ENCODE assay signal across 1 fruit fly cellular context in the genomic region with DNA sequence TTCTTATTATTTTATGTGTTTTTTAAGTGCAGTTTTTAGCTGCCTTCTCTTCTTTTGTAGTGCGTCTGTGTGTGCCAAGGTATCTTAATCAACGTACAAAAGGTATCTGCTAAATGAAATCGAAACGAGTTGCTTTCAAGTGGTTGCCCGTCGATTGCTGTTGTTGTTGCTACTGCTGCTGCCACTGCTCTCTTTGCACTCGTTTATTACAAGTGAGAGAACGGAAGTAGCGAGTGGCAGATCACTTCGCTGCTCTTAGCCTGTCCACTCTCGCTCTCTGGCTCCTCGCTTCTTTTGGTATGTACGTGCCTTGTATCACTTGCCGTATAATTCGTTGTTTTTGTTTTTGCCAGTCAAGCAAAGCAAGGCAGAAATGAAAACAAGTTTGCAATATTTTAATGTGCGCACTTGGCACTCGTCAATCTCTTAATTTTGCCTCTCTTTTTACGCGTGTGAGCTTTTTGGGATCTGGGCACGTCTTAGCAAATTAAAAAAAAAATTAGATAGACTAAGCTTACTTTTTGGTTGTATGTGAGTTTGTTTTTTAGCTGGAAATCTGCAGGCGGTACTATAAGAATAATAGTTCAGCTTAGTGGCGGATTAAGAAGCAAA.
TF ChIP-seq lines count a peak whose summit lies in the region.

No protein-coding gene starts in this region.

TF ChIP-seq in whole organism, embryonic, 481 proteins besides CTCF, POLR2A, EP300 and RAD21 (continued from another document):
- TF ChIP-seq pan (optimal IDR thresholded peaks at IDR 0.05; lab: Kevin White, UChicago) (no peak), pan (GFP tag; optimal IDR thresholded peaks at IDR 0.05 in 1 of 2, IDR thresholded peaks at IDR 0.05 in 1 of 2) (no peak), CG33557 (GFP tag; optimal IDR thresholded peaks at IDR 0.05; lab: Kevin White, UChicago) (no peak), mirr (GFP tag; optimal IDR thresholded peaks at IDR 0.05; lab: Kevin White, UChicago) (peak; percentile 20), pros (GFP tag; optimal IDR thresholded peaks at IDR 0.05; lab: Kevin White, UChicago) (peak; percentile 45), phol (tag; optimal IDR thresholded peaks at IDR 0.05; lab: Kevin White, UChicago) (no peak), insv (GFP tag; optimal IDR thresholded peaks at IDR 0.05; lab: Kevin White, UChicago) (no peak), mld (GFP tag; IDR thresholded peaks at IDR 0.05; lab: Robert Waterston, UW; ENCODE audit: partially characterized antibody) (no peak), Vsx1 (GFP tag; optimal IDR thresholded peaks at IDR 0.05; lab: Kevin White, UChicago) (no peak), CG14965 (GFP tag; optimal IDR thresholded peaks at IDR 0.05; lab: Kevin White, UChicago; ENCODE audit: borderline replicate concordance) (no peak), otp (GFP tag; IDR thresholded peaks at IDR 0.05; lab: Robert Waterston, UW) (no peak), exex (tag; optimal IDR thresholded peaks at IDR 0.05; lab: Kevin White, UChicago) (peak; percentile 47), CG31441 (GFP tag; IDR thresholded peaks at IDR 0.05; lab: Robert Waterston, UW) (no peak), CG7786 (GFP tag; optimal IDR thresholded peaks at IDR 0.05; lab: Kevin White, UChicago) (no peak), CG4617 (GFP tag; optimal IDR thresholded peaks at IDR 0.05; lab: Kevin White, UChicago; ENCODE audit: borderline replicate concordance) (no peak), CG3163 (GFP tag; optimal IDR thresholded peaks at IDR 0.05; lab: Kevin White, UChicago) (peak; percentile 90), CG4360 (GFP tag; IDR thresholded peaks at IDR 0.05; lab: Robert Waterston, UW) (peak; percentile 97), slbo (GFP tag; IDR thresholded peaks at IDR 0.05; lab: Robert Waterston, UW) (0 out of 2 replicates have a peak, but pooled peaks have one; percentile 4), chm (GFP tag; IDR thresholded peaks at IDR 0.05; lab: Robert Waterston, UW) (peak; percentile 25; the same call in 1 of the 2 replicates), sug (tag; optimal IDR thresholded peaks at IDR 0.05; lab: Kevin White, UChicago) (no peak), D19B (GFP tag; optimal IDR thresholded peaks at IDR 0.05; lab: Kevin White, UChicago) (no peak), Sin3A (optimal IDR thresholded peaks at IDR 0.05; lab: Kevin White, UChicago) (no peak), Dek (tag; optimal IDR thresholded peaks at IDR 0.05; lab: Kevin White, UChicago) (peak; percentile 19), CG8388 (GFP tag; optimal IDR thresholded peaks at IDR 0.05; lab: Kevin White, UChicago) (no peak), Hsf (GFP tag; optimal IDR thresholded peaks at IDR 0.05; lab: Kevin White, UChicago) (no peak), CG11085 (GFP tag; IDR thresholded peaks at IDR 0.05; lab: Robert Waterston, UW) (no peak), Hr3 (GFP tag; optimal IDR thresholded peaks at IDR 0.05; lab: Kevin White, UChicago) (no peak), CG11093 (GFP tag; IDR thresholded peaks at IDR 0.05; lab: Robert Waterston, UW) (no peak), ken (GFP tag; IDR thresholded peaks at IDR 0.05; lab: Robert Waterston, UW) (no peak), Trl (optimal IDR thresholded peaks at IDR 0.05; lab: Kevin White, UChicago) (peak; percentile 84 to 92), Trl (GFP tag; optimal IDR thresholded peaks at IDR 0.05; lab: Kevin White, UChicago) (no peak), CG4854 (GFP tag; optimal IDR thresholded peaks at IDR 0.05; lab: Kevin White, UChicago) (no peak), CG14667 (GFP tag; IDR thresholded peaks at IDR 0.05; lab: Robert Waterston, UW) (no peak), sens (GFP tag; lab: Kevin White, UChicago) (no peak), grn (GFP tag; optimal IDR thresholded peaks at IDR 0.05; lab: Kevin White, UChicago) (peak; percentile 36), da (GFP tag; optimal IDR thresholded peaks at IDR 0.05; lab: Kevin White, UChicago) (no peak), HLHmδ (GFP tag; optimal IDR thresholded peaks at IDR 0.05; lab: Kevin White, UChicago) (peak; percentile 5), CG17186 (GFP tag; optimal IDR thresholded peaks at IDR 0.05; lab: Kevin White, UChicago) (no peak), CG15269 (tag; optimal IDR thresholded peaks at IDR 0.05; lab: Kevin White, UChicago) (peak; percentile 22), az2 (GFP tag; optimal IDR thresholded peaks at IDR 0.05; lab: Kevin White, UChicago) (no peak), ewg (GFP tag; optimal IDR thresholded peaks at IDR 0.05; lab: Kevin White, UChicago) (no peak), gsb-n (tag; optimal IDR thresholded peaks at IDR 0.05; lab: Kevin White, UChicago) (no peak), org-1 (GFP tag; optimal IDR thresholded peaks at IDR 0.05; lab: Kevin White, UChicago) (no peak), chif (GFP tag; optimal IDR thresholded peaks at IDR 0.05; lab: Kevin White, UChicago) (no peak), CG10267 (tag; optimal IDR thresholded peaks at IDR 0.05; lab: Kevin White, UChicago) (no peak), kay (GFP tag; optimal IDR thresholded peaks at IDR 0.05; lab: Kevin White, UChicago) (no peak), zen2 (GFP tag; IDR thresholded peaks at IDR 0.05; lab: Robert Waterston, UW; ENCODE audit: partially characterized antibody) (peak; percentile 11; the same call in 1 of the 3 replicates), ranshi (GFP tag; IDR thresholded peaks at IDR 0.05; lab: Robert Waterston, UW) (no peak), CG5245 (GFP tag; optimal IDR thresholded peaks at IDR 0.05; lab: Kevin White, UChicago) (no peak), vvl (GFP tag; IDR thresholded peaks at IDR 0.05; lab: Robert Waterston, UW) (no peak), CG11695 (GFP tag; IDR thresholded peaks at IDR 0.05; lab: Robert Waterston, UW) (no peak), CG14441 (GFP tag; IDR thresholded peaks at IDR 0.05; lab: Robert Waterston, UW) (no peak), CG12155 (GFP tag; optimal IDR thresholded peaks at IDR 0.05; lab: Kevin White, UChicago) (peak; percentile 94), CG17829 (tag; optimal IDR thresholded peaks at IDR 0.05; lab: Kevin White, UChicago) (no peak), stwl (tag; optimal IDR thresholded peaks at IDR 0.05; lab: Kevin White, UChicago) (peak; percentile 7), hb (GFP tag; IDR thresholded peaks at IDR 0.05; lab: Robert Waterston, UW; ENCODE audit: partially characterized antibody) (no peak), chinmo (GFP tag; IDR thresholded peaks at IDR 0.05; lab: Robert Waterston, UW; ENCODE audit: partially characterized antibody) (peak; percentile 82; the same call in 2 of the 4 replicates), CG30020 (tag; optimal IDR thresholded peaks at IDR 0.05; lab: Kevin White, UChicago) (no peak), CG6272 (GFP tag; IDR thresholded peaks at IDR 0.05; lab: Robert Waterston, UW) (no peak), Elba2 (GFP tag; optimal IDR thresholded peaks at IDR 0.05; lab: Kevin White, UChicago) (peak; percentile 10), abd-A (tag; optimal IDR thresholded peaks at IDR 0.05; lab: Kevin White, UChicago) (no peak), bsh (GFP tag; optimal IDR thresholded peaks at IDR 0.05; lab: Kevin White, UChicago) (no peak), CG1529 (GFP tag; optimal IDR thresholded peaks at IDR 0.05; lab: Kevin White, UChicago) (no peak), CkIIα-i1 (GFP tag; IDR thresholded peaks at IDR 0.05; lab: Robert Waterston, UW) (no peak), CG10543 (GFP tag; optimal IDR thresholded peaks at IDR 0.05; lab: Kevin White, UChicago) (no peak), kni (GFP tag; optimal IDR thresholded peaks at IDR 0.05; lab: Kevin White, UChicago) (peak; percentile 39), Nf-YB (GFP tag; optimal IDR thresholded peaks at IDR 0.05; lab: Kevin White, UChicago) (no peak), nau (GFP tag; optimal IDR thresholded peaks at IDR 0.05; lab: Kevin White, UChicago) (no peak), CG5953 (GFP tag; IDR thresholded peaks at IDR 0.05; lab: Robert Waterston, UW) (no peak), nom (GFP tag; optimal IDR thresholded peaks at IDR 0.05; lab: Kevin White, UChicago) (peak; percentile 49), fd96Cb (tag; optimal IDR thresholded peaks at IDR 0.05; lab: Kevin White, UChicago) (no peak), Mad (GFP tag; optimal IDR thresholded peaks at IDR 0.05; lab: Kevin White, UChicago) (no peak), tll (GFP tag; optimal IDR thresholded peaks at IDR 0.05; lab: Kevin White, UChicago) (no peak)
